Fruit fly (Drosophila melanogaster): ENCODE results near the gene ATPsynB.

Gene ATPsynB

DNA sequence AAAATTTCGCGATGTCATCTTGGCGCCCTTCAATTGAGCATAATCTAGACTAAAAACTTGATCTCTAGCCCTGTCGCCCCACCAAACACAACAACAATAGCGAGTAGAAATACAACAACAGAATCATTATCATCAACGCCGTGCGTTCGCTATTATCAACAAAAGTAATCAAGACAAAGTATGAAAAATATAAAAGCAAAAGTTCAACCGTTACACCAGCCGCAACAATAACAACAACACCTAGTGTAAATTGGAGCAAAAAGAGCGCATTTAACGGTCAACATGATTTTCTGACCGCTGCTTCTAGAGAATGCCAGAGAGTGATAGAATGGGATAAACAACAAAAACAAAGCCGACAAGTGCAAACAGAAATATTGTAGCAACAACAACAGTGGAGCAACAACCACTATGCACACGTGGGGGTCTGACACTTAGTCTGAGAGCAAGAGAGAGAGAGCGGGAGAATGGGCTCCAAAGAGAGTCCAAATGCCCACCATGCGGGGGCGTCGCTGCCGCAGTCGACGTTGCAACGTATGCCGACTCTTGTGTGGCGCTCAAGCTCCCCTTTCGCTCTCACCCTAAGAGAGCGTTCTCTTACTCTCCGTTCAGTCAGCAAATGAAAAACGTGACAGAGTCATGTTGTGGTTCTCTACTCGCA, 37.4 kb upstream of the ATPsynB start:
- TF ChIP-seq foxo (GFP tag; optimal IDR thresholded peaks at IDR 0.05) = no peak
- TF ChIP-seq Hr83 (GFP tag; optimal IDR thresholded peaks at IDR 0.05; ENCODE audit: poor library complexity, severe bottlenecking) = peak; percentile 75
- TF ChIP-seq fru (GFP tag; optimal IDR thresholded peaks at IDR 0.05) = no peak
- no peak for TF ChIP-seq Mio (GFP tag; optimal IDR thresholded peaks at IDR 0.05)
- TF ChIP-seq Vsx2 (GFP tag; optimal IDR thresholded peaks at IDR 0.05; ENCODE audit: partially characterized antibody) = peak; percentile 82
- no peak for TF ChIP-seq sage (GFP tag; optimal IDR thresholded peaks at IDR 0.05)
- no peak for TF ChIP-seq Hr78 (GFP tag; optimal IDR thresholded peaks at IDR 0.05)
- TF ChIP-seq pan (optimal IDR thresholded peaks at IDR 0.05) = no peak
- TF ChIP-seq dmrt93B (GFP tag; optimal IDR thresholded peaks at IDR 0.05) = no peak
- TF ChIP-seq Dif (GFP tag; optimal IDR thresholded peaks at IDR 0.05; ENCODE audit: partially characterized antibody) = peak; percentile 98
- TF ChIP-seq Rel (GFP tag; optimal IDR thresholded peaks at IDR 0.05) = no peak
- no peak for TF ChIP-seq Rel (tag; optimal IDR thresholded peaks at IDR 0.05)
- peak; percentile 54 for TF ChIP-seq CrebA (GFP tag; optimal IDR thresholded peaks at IDR 0.05; ENCODE audit: borderline replicate concordance)
- no peak for TF ChIP-seq usp (GFP tag; optimal IDR thresholded peaks at IDR 0.05)
- no peak for TF ChIP-seq HLH106 (tag; optimal IDR thresholded peaks at IDR 0.05)
- TF ChIP-seq N (GFP tag; optimal IDR thresholded peaks at IDR 0.05) = no peak
- no peak for TF ChIP-seq CG9705 (GFP tag; optimal IDR thresholded peaks at IDR 0.05)
- TF ChIP-seq dl (GFP tag; optimal IDR thresholded peaks at IDR 0.05; ENCODE audit: insufficient read depth in 1 of 2, partially characterized antibody in 2 of 2) = peak; percentile 94 to 97
- TF ChIP-seq Abd-B (GFP tag; optimal IDR thresholded peaks at IDR 0.05) = no peak

DNA sequence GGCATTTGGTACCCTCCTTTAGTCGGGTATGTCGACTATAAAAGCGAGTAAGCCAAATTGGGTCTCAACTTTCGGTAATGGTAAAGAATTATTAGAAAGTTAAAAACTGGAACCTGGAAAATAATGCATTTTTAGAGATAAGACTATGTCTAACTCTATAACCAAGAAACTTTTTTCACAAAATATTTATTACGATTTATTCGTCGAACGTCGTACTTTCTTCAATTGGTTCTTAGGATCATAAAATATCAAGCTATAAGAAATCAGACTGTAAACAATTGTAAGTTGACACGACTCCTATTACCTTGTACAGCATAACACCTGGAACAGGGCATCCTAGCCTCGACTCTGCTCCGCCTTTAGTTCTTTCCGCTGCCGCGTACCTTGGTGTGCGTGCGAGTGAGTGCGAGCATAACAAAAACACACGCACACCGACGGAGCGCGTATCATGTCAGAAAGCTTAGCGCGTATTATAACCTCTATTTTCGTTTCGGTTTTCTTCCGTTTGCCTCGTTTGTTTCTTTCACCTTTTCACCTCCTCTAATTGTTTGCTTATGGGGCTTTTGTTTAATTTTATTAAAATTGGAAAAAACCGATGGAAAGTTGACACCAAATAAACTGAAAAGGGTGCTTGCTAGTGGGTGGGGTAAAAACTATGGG, 36.8 kb upstream of the ATPsynB start:
- TF ChIP-seq OdsH (GFP tag; optimal IDR thresholded peaks at IDR 0.05) (peak; percentile 96), Hr78 (GFP tag; optimal IDR thresholded peaks at IDR 0.05) (no peak), CrebA (GFP tag; optimal IDR thresholded peaks at IDR 0.05; ENCODE audit: borderline replicate concordance) (no peak), tai (GFP tag; optimal IDR thresholded peaks at IDR 0.05) (peak; percentile 89), Mio (GFP tag; optimal IDR thresholded peaks at IDR 0.05) (peak; percentile 71), br (GFP tag; optimal IDR thresholded peaks at IDR 0.05) (peak; percentile 95), dl (GFP tag; optimal IDR thresholded peaks at IDR 0.05; ENCODE audit: insufficient read depth in 1 of 2, partially characterized antibody in 2 of 2) (no peak), Hr83 (GFP tag; optimal IDR thresholded peaks at IDR 0.05; ENCODE audit: poor library complexity, severe bottlenecking) (no peak), fru (GFP tag; optimal IDR thresholded peaks at IDR 0.05) (peak; percentile 96), Sp1 (GFP tag; optimal IDR thresholded peaks at IDR 0.05) (peak; percentile 93), Vsx2 (GFP tag; optimal IDR thresholded peaks at IDR 0.05; ENCODE audit: partially characterized antibody) (no peak), Rel (GFP tag; optimal IDR thresholded peaks at IDR 0.05) (peak; percentile 29), Rel (tag; optimal IDR thresholded peaks at IDR 0.05) (peak; percentile 36), usp (GFP tag; optimal IDR thresholded peaks at IDR 0.05) (no peak), h (GFP tag; optimal IDR thresholded peaks at IDR 0.05) (peak; percentile 95), CG9705 (GFP tag; optimal IDR thresholded peaks at IDR 0.05) (peak; percentile 85), pan (optimal IDR thresholded peaks at IDR 0.05) (peak; percentile 75), Dif (GFP tag; optimal IDR thresholded peaks at IDR 0.05; ENCODE audit: partially characterized antibody) (no peak), jim (GFP tag; optimal IDR thresholded peaks at IDR 0.05) (no peak), Jra (GFP tag; optimal IDR thresholded peaks at IDR 0.05) (peak; percentile 85), brk (GFP tag; optimal IDR thresholded peaks at IDR 0.05) (peak; percentile 79), sage (GFP tag; optimal IDR thresholded peaks at IDR 0.05) (peak; percentile 72), Dfd (GFP tag; optimal IDR thresholded peaks at IDR 0.05) (no peak), N (GFP tag; optimal IDR thresholded peaks at IDR 0.05) (peak; percentile 16), GATAd (GFP tag; optimal IDR thresholded peaks at IDR 0.05) (no peak), CG32264 (GFP tag; optimal IDR thresholded peaks at IDR 0.05) (peak; percentile 83), rgr (GFP tag; optimal IDR thresholded peaks at IDR 0.05) (peak; percentile 93), foxo (GFP tag; optimal IDR thresholded peaks at IDR 0.05) (peak; percentile 55 to 95), Abd-B (GFP tag; optimal IDR thresholded peaks at IDR 0.05) (no peak), lola (GFP tag; optimal IDR thresholded peaks at IDR 0.05) (no peak), woc (GFP tag; optimal IDR thresholded peaks at IDR 0.05) (peak; percentile 99), Myc (optimal IDR thresholded peaks at IDR 0.05) (no peak), HLH106 (tag; optimal IDR thresholded peaks at IDR 0.05) (peak; percentile 91), Hnf4 (GFP tag; optimal IDR thresholded peaks at IDR 0.05) (peak; percentile 80), dsf (GFP tag; optimal IDR thresholded peaks at IDR 0.05; ENCODE audit: borderline replicate concordance) (peak; percentile 64), psq (GFP tag; optimal IDR thresholded peaks at IDR 0.05) (peak; percentile 93), sv (GFP tag; optimal IDR thresholded peaks at IDR 0.05) (peak; percentile 92), dmrt93B (GFP tag; optimal IDR thresholded peaks at IDR 0.05) (peak; percentile 94), ey (GFP tag; optimal IDR thresholded peaks at IDR 0.05) (peak; percentile 95)

Measured in whole organism, wandering third instar larva.